Worm (Caenorhabditis elegans) whole organism, midembryonic: ENCODE data around the gene K09F6.11.

Experiments used
- T22C8.4 ChIP-seq: fragments of 200-800 bp; sonication (Bioruptor generic); IDR thresholded peaks from 2 replicates; pipeline ENCODE4 v1.3.6; 2022; ENCODE audit warnings: missing genetic modification characterization, missing compliant biosample characterization
- cog-1 ChIP-seq: sonication (generic microtip); optimal IDR thresholded peaks from 2 replicates; lab custom pipeline; 2016; ENCODE audit warnings: missing genetic modification characterization, missing compliant biosample characterization
- flt-1 ChIP-seq: fragments of 200-800 bp; sonication (Bioruptor generic); IDR thresholded peaks from 2 replicates; pipeline ENCODE4 v1.3.6; 2022; ENCODE audit warnings: missing genetic modification characterization, missing compliant biosample characterization
- klf-2 ChIP-seq: fragments of 200-800 bp; sonication (Bioruptor generic); conservative IDR thresholded peaks from 2 replicates; pipeline ENCODE4 v1.3.6; 2022; ENCODE audit warnings: missing genetic modification reagents, missing genetic modification characterization, missing compliant biosample characterization
- med-1 ChIP-seq: sonication (generic microtip); optimal IDR thresholded peaks from 2 replicates; lab custom pipeline; 2017; ENCODE audit warnings: missing genetic modification characterization, mild to moderate bottlenecking, missing compliant biosample characterization, antibody characterized with exemption, missing genetic modification reagents; ENCODE audit not compliant: insufficient read depth
- ref-1 ChIP-seq: fragments of 200-800 bp; sonication (Bioruptor generic); conservative IDR thresholded peaks from 2 replicates; pipeline ENCODE4 v1.3.6; 2022; ENCODE audit warnings: missing genetic modification reagents, missing genetic modification characterization, missing compliant biosample characterization
- tab-1 ChIP-seq: fragments of 200-800 bp; sonication (Bioruptor generic); IDR thresholded peaks from 2 replicates; pipeline ENCODE4 v1.3.6; 2022; ENCODE audit warnings: missing genetic modification characterization, missing compliant biosample characterization
- ztf-23 ChIP-seq: fragments of 200-800 bp; sonication (Bioruptor generic); IDR thresholded peaks from 2 replicates; pipeline ENCODE4 v1.3.6; 2022; ENCODE audit warnings: missing genetic modification reagents, missing genetic modification characterization, missing compliant biosample characterization
- ztf-29 ChIP-seq: fragments of 200-800 bp; sonication (Bioruptor generic); IDR thresholded peaks from 2 replicates; pipeline ENCODE4 v1.3.6; 2022; ENCODE audit warnings: missing genetic modification reagents, missing genetic modification characterization, missing compliant biosample characterization

K09F6.11 gene

ce11 chrII:2300861-2301260, 20.9 kb downstream of the K09F6.11 start, which contains the start of gene B0281.5:
B0281.5 (minus strand) TSS chrII:2300961.
- TF ChIP-seq tab-1 (GFP tag; lab: Robert Waterston, UW) = no peak

ce11 chrII:2302330-2302729, 22.4 kb downstream of the K09F6.11 start, which contains the start of gene B0281.6:
B0281.6 (minus strand) TSS chrII:2302430.
- TF ChIP-seq med-1 (GFP tag; lab: Kevin White, UChicago) (no peak), ztf-23 (no peak), tab-1 (GFP tag; lab: Robert Waterston, UW) (no peak), T22C8.4 (GFP tag; lab: Robert Waterston, UW) (no peak), ref-1 (GFP tag; lab: Robert Waterston, UW) (no peak), ztf-29 (GFP tag; lab: Robert Waterston, UW) (no peak), klf-2 (no peak), cog-1 (tag; lab: Kevin White, UChicago) (no peak), flt-1 (no peak)

- no peak for TF ChIP-seq klf-2
- no peak for TF ChIP-seq ztf-29 (GFP tag; lab: Robert Waterston, UW)
- no peak for TF ChIP-seq ztf-23
- TF ChIP-seq med-1 (GFP tag; lab: Kevin White, UChicago) = no peak
Measured at ce11 chrII:2304575-2304974, 24.6 kb downstream of the K09F6.11 start.

ce11 chrII:2305507-2305906, 25.6 kb downstream of the K09F6.11 start:
- TF ChIP-seq ztf-23 = no peak
- no peak for TF ChIP-seq tab-1 (GFP tag; lab: Robert Waterston, UW)
- no peak for TF ChIP-seq ref-1 (GFP tag; lab: Robert Waterston, UW)
- TF ChIP-seq klf-2 = no peak
- no peak for TF ChIP-seq cog-1 (tag; lab: Kevin White, UChicago)
- TF ChIP-seq ztf-29 (GFP tag; lab: Robert Waterston, UW) = no peak
- no peak for TF ChIP-seq flt-1
- no peak for TF ChIP-seq T22C8.4 (GFP tag; lab: Robert Waterston, UW)
- TF ChIP-seq med-1 (GFP tag; lab: Kevin White, UChicago) = no peak

ce11 chrII:2306741-2307140, 26.8 kb downstream of the K09F6.11 start, which contains the start of gene B0281.3:
B0281.3 (plus strand) TSS chrII:2307041.
- TF ChIP-seq ztf-23 = no peak
- TF ChIP-seq tab-1 (GFP tag; lab: Robert Waterston, UW) = no peak
- no peak for TF ChIP-seq cog-1 (tag; lab: Kevin White, UChicago)
- TF ChIP-seq med-1 (GFP tag; lab: Kevin White, UChicago) = no peak
- no peak for TF ChIP-seq ztf-29 (GFP tag; lab: Robert Waterston, UW)
- no peak for TF ChIP-seq klf-2
- TF ChIP-seq flt-1 = no peak
- no peak for TF ChIP-seq T22C8.4 (GFP tag; lab: Robert Waterston, UW)
- no peak for TF ChIP-seq ref-1 (GFP tag; lab: Robert Waterston, UW)

ce11 chrII:2312747-2313146, 32.8 kb downstream of the K09F6.11 start, which contains the start of the genes trim-21 and B0281.1:
trim-21 (minus strand) TSS chrII:2312847.
B0281.1 (plus strand) TSS chrII:2313067.
- TF ChIP-seq ztf-23 (no peak), cog-1 (tag; lab: Kevin White, UChicago) (no peak), T22C8.4 (GFP tag; lab: Robert Waterston, UW) (no peak), tab-1 (GFP tag; lab: Robert Waterston, UW) (no peak), med-1 (GFP tag; lab: Kevin White, UChicago) (no peak), klf-2 (no peak), ztf-29 (GFP tag; lab: Robert Waterston, UW) (no peak), flt-1 (no peak), ref-1 (GFP tag; lab: Robert Waterston, UW) (no peak)

- TF ChIP-seq cog-1 (tag; lab: Kevin White, UChicago) = no peak
- no peak for TF ChIP-seq ztf-29 (GFP tag; lab: Robert Waterston, UW)
- TF ChIP-seq T22C8.4 (GFP tag; lab: Robert Waterston, UW) = no peak
- no peak for TF ChIP-seq klf-2
- TF ChIP-seq ztf-23 = no peak
Measured at ce11 chrII:2317883-2318357, 38.0 kb downstream of the K09F6.11 start, which contains the start of the genes ZK1240.5 and ZK1240.9. ZK1240.5 (minus strand) TSS chrII:2317933. ZK1240.9 (plus strand) TSS chrII:2318189.

ce11 chrII:2320097-2320496, 40.2 kb downstream of the K09F6.11 start, which contains the start of gene ZK1240.3:
ZK1240.3 (plus strand) TSS chrII:2320334.
- TF ChIP-seq tab-1 (GFP tag; lab: Robert Waterston, UW) = no peak
- TF ChIP-seq klf-2 = no peak
- TF ChIP-seq T22C8.4 (GFP tag; lab: Robert Waterston, UW) = no peak
- no peak for TF ChIP-seq cog-1 (tag; lab: Kevin White, UChicago)
- no peak for TF ChIP-seq flt-1
- no peak for TF ChIP-seq med-1 (GFP tag; lab: Kevin White, UChicago)
- TF ChIP-seq ztf-23 = no peak
- no peak for TF ChIP-seq ref-1 (GFP tag; lab: Robert Waterston, UW)
- no peak for TF ChIP-seq ztf-29 (GFP tag; lab: Robert Waterston, UW)

- TF ChIP-seq tab-1 (GFP tag; lab: Robert Waterston, UW) (no peak), flt-1 (no peak), ztf-29 (GFP tag; lab: Robert Waterston, UW) (no peak), ztf-23 (no peak), ref-1 (GFP tag; lab: Robert Waterston, UW) (no peak), klf-2 (no peak), T22C8.4 (GFP tag; lab: Robert Waterston, UW) (no peak), cog-1 (tag; lab: Kevin White, UChicago) (no peak), med-1 (GFP tag; lab: Kevin White, UChicago) (no peak)
Measured at ce11 chrII:2322857-2323518, 43.0 kb downstream of the K09F6.11 start, which contains the start of the genes ZK1240.6 and ZK1240.2. ZK1240.6 (minus strand) TSS chrII:2322907. ZK1240.2 (plus strand) TSS chrII:2323376.
